Worm (Caenorhabditis elegans): Measurements from ENCODE around the gene C30G7.4.

The C30G7.4 gene

ce11 chrV:14933450-14934218 lies 13.3 kb downstream of the C30G7.4 start (continued):
- TF ChIP-seq dve-1 (tag; optimal IDR thresholded peaks at IDR 0.05), result no peak
- no peak for TF ChIP-seq ceh-22 (tag; optimal IDR thresholded peaks at IDR 0.05)
- TF ChIP-seq unc-3 (GFP tag; conservative IDR thresholded peaks at IDR 0.05), result no peak
- no peak for TF ChIP-seq unc-3 (tag; optimal IDR thresholded peaks at IDR 0.05)
- TF ChIP-seq hlh-6 (tag; optimal IDR thresholded peaks at IDR 0.05), result no peak
- TF ChIP-seq ceh-34 (tag; optimal IDR thresholded peaks at IDR 0.05), result peak; percentile 79
- no peak for TF ChIP-seq pha-4 (tag; optimal IDR thresholded peaks at IDR 0.05)
- TF ChIP-seq lin-11 (tag; optimal IDR thresholded peaks at IDR 0.05), result no peak
- TF ChIP-seq nfya-1 (tag; optimal IDR thresholded peaks at IDR 0.05), result no peak
- no peak for TF ChIP-seq pax-1 (tag; optimal IDR thresholded peaks at IDR 0.05)
- TF ChIP-seq ets-4 (tag; optimal IDR thresholded peaks at IDR 0.05), result no peak
- no peak for TF ChIP-seq hlh-30 (tag; optimal IDR thresholded peaks at IDR 0.05; ENCODE audit: insufficient read depth)
- TF ChIP-seq ceh-9 (tag; optimal IDR thresholded peaks at IDR 0.05), result no peak
- no peak for TF ChIP-seq che-1 (tag; optimal IDR thresholded peaks at IDR 0.05)
- no peak for TF ChIP-seq fkh-10 (GFP tag; optimal IDR thresholded peaks at IDR 0.05)
- peak; percentile 27 for TF ChIP-seq ceh-31 (tag; optimal IDR thresholded peaks at IDR 0.05)
- no peak for TF ChIP-seq ahr-1 (tag; optimal IDR thresholded peaks at IDR 0.05)
- no peak for TF ChIP-seq lim-6 (tag; optimal IDR thresholded peaks at IDR 0.05)
- no peak for TF ChIP-seq ceh-45 (GFP tag; IDR thresholded peaks at IDR 0.05)
- no peak for TF ChIP-seq ceh-14 (tag; optimal IDR thresholded peaks at IDR 0.05)
- no peak for TF ChIP-seq ttx-3 (tag; optimal IDR thresholded peaks at IDR 0.05)
- TF ChIP-seq ceh-19 (GFP tag; optimal IDR thresholded peaks at IDR 0.05), result peak; percentile 38
- TF ChIP-seq unc-42 (tag; optimal IDR thresholded peaks at IDR 0.05), result peak; percentile 14
- TF ChIP-seq unc-86 (tag; optimal IDR thresholded peaks at IDR 0.05), result no peak

- no peak for TF ChIP-seq madf-2 (tag; optimal IDR thresholded peaks at IDR 0.05)
- peak; percentile 11 for TF ChIP-seq nfya-1 (tag; optimal IDR thresholded peaks at IDR 0.05)
- no peak for TF ChIP-seq ets-4 (tag; optimal IDR thresholded peaks at IDR 0.05)
- TF ChIP-seq unc-42 (tag; optimal IDR thresholded peaks at IDR 0.05), result peak; percentile 39
- peak; percentile 7 for TF ChIP-seq ceh-18 (tag; optimal IDR thresholded peaks at IDR 0.05)
- TF ChIP-seq hlh-6 (tag; optimal IDR thresholded peaks at IDR 0.05), result no peak
- TF ChIP-seq ceh-31 (tag; optimal IDR thresholded peaks at IDR 0.05), result peak; percentile 25
Measured at ce11 chrV:14930168-14930567, 16.8 kb downstream of the C30G7.4 start.

- no peak for TF ChIP-seq ceh-48 (tag; optimal IDR thresholded peaks at IDR 0.05)
- no peak for TF ChIP-seq ceh-22 (tag; optimal IDR thresholded peaks at IDR 0.05)
- TF ChIP-seq unc-55 (GFP tag; optimal IDR thresholded peaks at IDR 0.05), result no peak
- TF ChIP-seq pha-4 (tag; optimal IDR thresholded peaks at IDR 0.05), result no peak
- TF ChIP-seq ceh-31 (tag; optimal IDR thresholded peaks at IDR 0.05), result no peak
- no peak for TF ChIP-seq lin-11 (tag; optimal IDR thresholded peaks at IDR 0.05)
- no peak for TF ChIP-seq T23F11.4 (GFP tag; optimal IDR thresholded peaks at IDR 0.05)
- TF ChIP-seq sox-2 (GFP tag; IDR thresholded peaks at IDR 0.05), result no peak
- no peak for TF ChIP-seq syd-9 (tag; optimal IDR thresholded peaks at IDR 0.05)
- TF ChIP-seq hlh-15 (tag; optimal IDR thresholded peaks at IDR 0.05), result no peak
- TF ChIP-seq tbx-2 (tag; optimal IDR thresholded peaks at IDR 0.05), result no peak
- TF ChIP-seq nhr-232 (tag; optimal IDR thresholded peaks at IDR 0.05), result no peak
- TF ChIP-seq ceh-14 (tag; optimal IDR thresholded peaks at IDR 0.05), result no peak
- no peak for TF ChIP-seq ama-1 (optimal IDR thresholded peaks at IDR 0.05)
- TF ChIP-seq Y22D7AL.16 (tag; optimal IDR thresholded peaks at IDR 0.05), result no peak
- TF ChIP-seq tbx-7 (tag; optimal IDR thresholded peaks at IDR 0.05), result no peak
- TF ChIP-seq fkh-10 (GFP tag; optimal IDR thresholded peaks at IDR 0.05), result no peak
- TF ChIP-seq nfya-1 (tag; optimal IDR thresholded peaks at IDR 0.05), result no peak
Measured at ce11 chrV:14928248-14928647, 18.7 kb downstream of the C30G7.4 start, which contains the start of gene srg-55. TSS of gene srg-55 (minus strand) at chrV:14928348.

All from whole organism, late embryonic.